Fruit fly (Drosophila melanogaster) whole organism, pupa: Measurements from ENCODE around the gene laza.

Source experiments
- CG15710 ChIP-seq: fragments of 200-800 bp; sonication (Bioruptor generic); optimal IDR thresholded peaks from 2 replicates; lab custom pipeline; 2018; ENCODE audit warnings: missing biosample characterization, mild to moderate bottlenecking, missing genetic modification characterization, moderate library complexity
- CG17806 ChIP-seq: fragments of 200-800 bp; sonication (Bioruptor generic); optimal IDR thresholded peaks from 2 replicates; lab custom pipeline; 2018; ENCODE audit warnings: missing biosample characterization, mild to moderate bottlenecking, missing genetic modification characterization, moderate library complexity
- Pif1B ChIP-seq: fragments of 200-800 bp; sonication (Bioruptor generic); optimal IDR thresholded peaks from 3 replicates; lab custom pipeline; 2016; ENCODE audit warnings: missing biosample characterization, missing genetic modification characterization

- TF ChIP-seq Pif1B (GFP tag; lab: Kevin White, UChicago) (no peak), CG15710 (tag; lab: Kevin White, UChicago) (no peak), CG17806 (no peak)
These were observed 43.4 kb upstream of the laza start, which contains the start of gene CG43330 for dm6 chr3L:22504323-22504722.
